Worm (Caenorhabditis elegans) whole organism, young adult: ENCODE measurements around the gene W03F9.9.

Experiments used
- B0261.1 ChIP-seq: sonication (generic microtip); optimal IDR thresholded peaks from 2 replicates; lab custom pipeline; 2016; ENCODE audit warnings: mild to moderate bottlenecking, missing genetic modification characterization, moderate library complexity, missing compliant biosample characterization
- B0336.3 ChIP-seq: fragments of 200-800 bp; sonication (Bioruptor generic); IDR thresholded peaks from 2 replicates; pipeline ENCODE4 v1.3.6; 2022; ENCODE audit warnings: missing genetic modification characterization, missing compliant biosample characterization
- C17E4.6 ChIP-seq: fragments of 200-800 bp; sonication (Bioruptor generic); IDR thresholded peaks from 2 replicates; pipeline ENCODE4 v1.3.6; 2022; ENCODE audit warnings: missing genetic modification reagents, missing genetic modification characterization, missing compliant biosample characterization
- D2030.7 ChIP-seq: fragments of 200-800 bp; sonication (Bioruptor generic); IDR thresholded peaks from 2 replicates; pipeline ENCODE4 v1.3.6; 2022; ENCODE audit warnings: missing genetic modification reagents, missing genetic modification characterization, missing compliant biosample characterization
- F33H1.4 ChIP-seq: fragments of 200-800 bp; sonication (Bioruptor generic); IDR thresholded peaks from 2 replicates; pipeline ENCODE4 v1.3.6; 2022; ENCODE audit warnings: missing genetic modification reagents, missing genetic modification characterization, missing compliant biosample characterization
- F39B2.1 ChIP-seq: fragments of 200-800 bp; sonication (Bioruptor generic); IDR thresholded peaks from 2 replicates; pipeline ENCODE4 v1.3.6; 2022; ENCODE audit warnings: missing genetic modification reagents, missing genetic modification characterization, missing compliant biosample characterization
- F49E8.2 ChIP-seq: sonication (generic microtip); optimal IDR thresholded peaks from 3 replicates; lab custom pipeline; 2017; ENCODE audit warnings: missing genetic modification characterization, mild to moderate bottlenecking, missing compliant biosample characterization, antibody characterized with exemption, moderate library complexity; ENCODE audit not compliant: insufficient read depth
- F52B5.7 ChIP-seq: sonication (generic microtip); optimal IDR thresholded peaks from 2 replicates; lab custom pipeline; 2016; ENCODE audit warnings: mild to moderate bottlenecking, missing genetic modification characterization, missing compliant biosample characterization
- F57C9.4 ChIP-seq: sonication (generic microtip); optimal IDR thresholded peaks from 2 replicates; lab custom pipeline; 2017; ENCODE audit warnings: mild to moderate bottlenecking, missing genetic modification characterization, missing compliant biosample characterization
- Y53G8AR.9 ChIP-seq: fragments of 200-800 bp; sonication (Bioruptor generic); conservative IDR thresholded peaks from 2 replicates; pipeline ENCODE4 v1.3.6; 2022; ENCODE audit warnings: missing genetic modification reagents, missing genetic modification characterization, missing compliant biosample characterization
- akir-1 ChIP-seq: fragments of 200-800 bp; sonication (Bioruptor generic); optimal IDR thresholded peaks from 2 replicates; lab custom pipeline; 2018; ENCODE audit warnings: mild to moderate bottlenecking, missing genetic modification characterization, moderate library complexity, missing compliant biosample characterization
- bed-1 ChIP-seq: fragments of 200-800 bp; sonication (Bioruptor generic); IDR thresholded peaks from 2 replicates; pipeline ENCODE4 v1.3.6; 2022; ENCODE audit warnings: missing genetic modification reagents, missing genetic modification characterization, missing compliant biosample characterization
- cebp-2 ChIP-seq: fragments of 200-800 bp; sonication (Bioruptor generic); IDR thresholded peaks from 2 replicates; pipeline ENCODE4 v1.3.6; 2022; ENCODE audit warnings: missing genetic modification characterization, missing compliant biosample characterization
- ceh-100 ChIP-seq: fragments of 200-800 bp; sonication (Bioruptor generic); IDR thresholded peaks from 2 replicates; pipeline ENCODE4 v1.3.6; 2022; ENCODE audit warnings: missing genetic modification reagents, missing genetic modification characterization, missing compliant biosample characterization
- ceh-27 ChIP-seq: fragments of 200-800 bp; sonication (Bioruptor generic); optimal IDR thresholded peaks from 2 replicates; lab custom pipeline; 2018; ENCODE audit warnings: mild to moderate bottlenecking, missing genetic modification characterization, moderate library complexity, missing compliant biosample characterization
- chd-7 ChIP-seq: sonication (generic microtip); optimal IDR thresholded peaks from 2 replicates; lab custom pipeline; 2016; ENCODE audit warnings: mild to moderate bottlenecking, missing genetic modification characterization, moderate library complexity, missing compliant biosample characterization
- die-1 ChIP-seq: sonication (generic microtip); optimal IDR thresholded peaks from 2 replicates; lab custom pipeline; 2016; ENCODE audit warnings: missing genotype, mild to moderate bottlenecking, missing genetic modification characterization, missing compliant biosample characterization
- egl-44 ChIP-seq: fragments of 200-800 bp; sonication (Bioruptor generic); IDR thresholded peaks from 2 replicates; pipeline ENCODE4 v1.3.6; 2022; ENCODE audit warnings: missing genetic modification reagents, missing genetic modification characterization, missing compliant biosample characterization
- egrh-3 ChIP-seq: fragments of 200-800 bp; sonication (Bioruptor generic); IDR thresholded peaks from 2 replicates; pipeline ENCODE4 v1.3.6; 2022; ENCODE audit warnings: missing genetic modification reagents, missing genetic modification characterization, missing compliant biosample characterization
- gei-17 ChIP-seq: fragments of 200-800 bp; sonication (Bioruptor generic); optimal IDR thresholded peaks from 2 replicates; lab custom pipeline; 2018; ENCODE audit warnings: mild to moderate bottlenecking, missing genetic modification characterization, missing compliant biosample characterization
- him-1 ChIP-seq: sonication (generic microtip); optimal IDR thresholded peaks from 2 replicates; lab custom pipeline; 2016; ENCODE audit warnings: missing genotype, missing genetic modification reagents, missing genetic modification characterization, missing compliant biosample characterization
- hmg-1.2 ChIP-seq: fragments of 200-800 bp; sonication (Bioruptor generic); IDR thresholded peaks from 2 replicates; pipeline ENCODE4 v1.3.6; 2022; ENCODE audit warnings: missing genetic modification reagents, missing genetic modification characterization, missing compliant biosample characterization
- hmg-20 ChIP-seq: fragments of 200-800 bp; sonication (Bioruptor generic); IDR thresholded peaks from 2 replicates; pipeline ENCODE4 v1.3.6; 2022; ENCODE audit warnings: missing genetic modification reagents, missing genetic modification characterization, missing compliant biosample characterization
- madf-10 ChIP-seq: sonication (generic microtip); optimal IDR thresholded peaks from 2 replicates; lab custom pipeline; 2016; ENCODE audit warnings: mild to moderate bottlenecking, missing genetic modification characterization, missing compliant biosample characterization
- madf-3 ChIP-seq: fragments of 200-800 bp; sonication (Bioruptor generic); IDR thresholded peaks from 2 replicates; pipeline ENCODE4 v1.3.6; 2022; ENCODE audit warnings: missing genetic modification reagents, missing genetic modification characterization, missing compliant biosample characterization
- madf-6 ChIP-seq: fragments of 200-800 bp; sonication (Bioruptor generic); IDR thresholded peaks from 2 replicates; pipeline ENCODE4 v1.3.6; 2022; ENCODE audit warnings: missing genetic modification reagents, missing genetic modification characterization, missing compliant biosample characterization
- mel-28 ChIP-seq: sonication (generic microtip); optimal IDR thresholded peaks from 2 replicates; lab custom pipeline; 2016; ENCODE audit warnings: borderline replicate concordance, mild to moderate bottlenecking, missing genetic modification characterization, missing compliant biosample characterization
- mes-4 ChIP-seq: sonication (generic microtip); optimal IDR thresholded peaks from 2 replicates; lab custom pipeline; 2016; ENCODE audit warnings: missing genotype, missing genetic modification characterization, missing compliant biosample characterization
- mxl-1 ChIP-seq: sonication (generic microtip); optimal IDR thresholded peaks from 2 replicates; lab custom pipeline; 2016; ENCODE audit warnings: missing genetic modification characterization, missing compliant biosample characterization
- nfyb-1 ChIP-seq: fragments of 200-800 bp; sonication (Bioruptor generic); IDR thresholded peaks from 2 replicates; pipeline ENCODE4 v1.3.6; 2022; ENCODE audit warnings: missing genetic modification reagents, missing genetic modification characterization, missing compliant biosample characterization
- nhr-90 ChIP-seq: sonication (generic microtip); optimal IDR thresholded peaks from 2 replicates; lab custom pipeline; 2016; ENCODE audit warnings: missing genotype, mild to moderate bottlenecking, missing genetic modification characterization, missing compliant biosample characterization
- rec-8 ChIP-seq, 2 experiments: sonication (generic microtip); optimal IDR thresholded peaks; 2 replicates each; lab custom pipeline; 2016; ENCODE audit warnings: mild to moderate bottlenecking in 2 of 2, missing genetic modification characterization in 2 of 2, missing genetic modification reagents in 2 of 2, missing genotype in 2 of 2, missing biosample characterization in 1 of 2, missing compliant biosample characterization in 1 of 2, moderate library complexity in 1 of 2
- sea-2 ChIP-seq: fragments of 200-800 bp; sonication (Bioruptor generic); IDR thresholded peaks from 2 replicates; pipeline ENCODE4 v1.3.6; 2022; ENCODE audit warnings: missing genetic modification characterization, missing compliant biosample characterization
- snpc-1.1 ChIP-seq: sonication (generic microtip); optimal IDR thresholded peaks from 2 replicates; lab custom pipeline; 2017; ENCODE audit warnings: missing genetic modification characterization, mild to moderate bottlenecking, missing compliant biosample characterization, antibody characterized with exemption, moderate library complexity, missing genotype, missing genetic modification reagents; ENCODE audit not compliant: insufficient read depth
- snpc-1.3 ChIP-seq: sonication (generic microtip); optimal IDR thresholded peaks from 2 replicates; lab custom pipeline; 2017; ENCODE audit warnings: missing genetic modification characterization, mild to moderate bottlenecking, missing compliant biosample characterization, antibody characterized with exemption, moderate library complexity, missing genotype, missing genetic modification reagents; ENCODE audit not compliant: insufficient read depth
- snpc-3.4 ChIP-seq: sonication (generic microtip); optimal IDR thresholded peaks from 2 replicates; lab custom pipeline; 2017; ENCODE audit warnings: missing genetic modification characterization, mild to moderate bottlenecking, missing compliant biosample characterization, antibody characterized with exemption, moderate library complexity, missing genotype, missing genetic modification reagents
- sptf-2 ChIP-seq: fragments of 200-800 bp; sonication (Bioruptor generic); optimal IDR thresholded peaks from 2 replicates; lab custom pipeline; 2018; ENCODE audit warnings: mild to moderate bottlenecking, missing genetic modification characterization, missing compliant biosample characterization
- tbp1 ChIP-seq: fragments of 200-800 bp; sonication (Bioruptor generic); optimal IDR thresholded peaks from 2 replicates; lab custom pipeline; 2018; ENCODE audit warnings: mild to moderate bottlenecking, missing genetic modification characterization, missing compliant biosample characterization
- tlf-1 ChIP-seq: fragments of 200-800 bp; sonication (Bioruptor generic); optimal IDR thresholded peaks from 2 replicates; lab custom pipeline; 2018; ENCODE audit warnings: mild to moderate bottlenecking, missing genetic modification characterization, missing compliant biosample characterization
- unc-130 ChIP-seq: sonication (generic microtip); optimal IDR thresholded peaks from 2 replicates; lab custom pipeline; 2016; ENCODE audit warnings: missing genetic modification reagents, missing genetic modification characterization, missing compliant biosample characterization
- xnd-1 ChIP-seq: sonication (generic microtip); optimal IDR thresholded peaks from 2 replicates; lab custom pipeline; 2016; ENCODE audit warnings: missing genotype, missing genetic modification reagents, missing genetic modification characterization, missing compliant biosample characterization
- zfh-2 ChIP-seq: fragments of 200-800 bp; sonication (Bioruptor generic); conservative IDR thresholded peaks from 2 replicates; pipeline ENCODE4 v1.3.6; 2022; ENCODE audit warnings: missing genetic modification reagents, missing genetic modification characterization, missing compliant biosample characterization
- zim-3 ChIP-seq: sonication (generic microtip); optimal IDR thresholded peaks from 2 replicates; lab custom pipeline; 2017; ENCODE audit warnings: mild to moderate bottlenecking, missing genetic modification characterization, moderate library complexity, missing compliant biosample characterization
- ztf-25 ChIP-seq: fragments of 200-800 bp; sonication (Bioruptor generic); IDR thresholded peaks from 2 replicates; pipeline ENCODE4 v1.3.6; 2022; ENCODE audit warnings: missing genetic modification reagents, missing genetic modification characterization, missing compliant biosample characterization
- ztf-26 ChIP-seq: sonication (generic microtip); optimal IDR thresholded peaks from 2 replicates; lab custom pipeline; 2017; ENCODE audit warnings: missing genetic modification characterization, missing compliant biosample characterization
- ztf-28 ChIP-seq: fragments of 200-800 bp; sonication (Bioruptor generic); IDR thresholded peaks from 2 replicates; pipeline ENCODE4 v1.3.6; 2022; ENCODE audit warnings: missing genetic modification reagents, missing genetic modification characterization, missing compliant biosample characterization
- ztf-6 ChIP-seq: fragments of 200-800 bp; sonication (Bioruptor generic); IDR thresholded peaks from 2 replicates; pipeline ENCODE4 v1.3.6; 2022; ENCODE audit warnings: missing genetic modification reagents, missing genetic modification characterization, missing compliant biosample characterization

Gene W03F9.9

DNA sequence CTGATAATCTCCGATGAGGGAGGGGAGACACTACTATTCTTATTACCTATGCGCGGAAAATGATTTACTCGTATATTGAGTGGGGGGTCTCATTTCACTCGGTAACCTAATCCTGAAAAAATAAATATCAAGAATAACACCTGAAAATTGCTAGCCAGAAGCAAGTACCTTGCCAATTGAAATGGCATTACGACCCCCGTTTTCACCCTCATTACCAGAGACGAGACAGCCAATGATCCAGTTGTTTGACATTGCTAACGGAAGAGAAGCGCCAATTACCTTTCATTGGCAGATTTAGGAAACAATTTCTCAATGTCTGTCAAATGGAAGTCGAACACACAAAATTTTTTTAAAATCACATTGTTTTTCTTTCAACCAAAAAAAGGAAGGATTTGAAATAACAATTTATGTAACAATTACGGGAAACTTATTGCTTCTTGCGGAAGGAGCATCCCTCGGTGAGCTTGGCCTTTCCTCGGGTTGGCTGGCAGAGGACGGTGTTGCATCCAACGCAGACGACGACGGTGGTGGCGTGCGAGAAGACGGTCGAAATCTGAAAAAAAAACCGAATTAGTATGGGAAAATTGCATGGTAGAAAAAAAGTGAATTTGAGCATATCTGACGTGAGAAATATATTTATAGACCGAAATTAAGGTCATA, 35.5 kb upstream of the W03F9.9 start (continued):
- TF ChIP-seq gei-17 (GFP tag; lab: Kevin White, UChicago) (no peak), F33H1.4 (GFP tag; lab: Robert Waterston, UW) (no peak), snpc-3.4 (peak; percentile 19), D2030.7 (GFP tag; lab: Robert Waterston, UW) (peak; percentile 27; the same call in 1 of the 2 replicates), zim-3 (tag; lab: Kevin White, UChicago) (peak; percentile 61), madf-6 (peak; percentile 81), tbp1 (GFP tag; lab: Kevin White, UChicago) (peak; percentile 41), mxl-1 (no peak), egrh-3 (no peak), ztf-25 (GFP tag; lab: Robert Waterston, UW) (no peak), rec-8 (tag; optimal IDR thresholded peaks at IDR 0.05; lab: Kevin White, UChicago) (no peak), F39B2.1 (GFP tag; lab: Robert Waterston, UW) (peak; percentile 74), tlf-1 (GFP tag; lab: Kevin White, UChicago) (peak; percentile 12), ceh-27 (GFP tag; lab: Kevin White, UChicago) (no peak), ceh-100 (peak; percentile 46), chd-7 (tag; lab: Kevin White, UChicago) (no peak), B0336.3 (GFP tag; lab: Robert Waterston, UW) (peak; percentile 95), sea-2 (no peak), egl-44 (GFP tag; lab: Robert Waterston, UW) (peak; percentile 51; the same call in 1 of the 2 replicates), F57C9.4 (tag; lab: Kevin White, UChicago) (no peak), B0261.1 (tag; lab: Kevin White, UChicago) (no peak), ztf-6 (GFP tag; lab: Robert Waterston, UW) (no peak), snpc-1.3 (peak; percentile 34), him-1 (tag; lab: Kevin White, UChicago) (no peak), mel-28 (tag; lab: Kevin White, UChicago) (no peak), xnd-1 (tag; lab: Kevin White, UChicago) (no peak), madf-3 (peak; percentile 47; the same call in 1 of the 2 replicates), sptf-2 (GFP tag; lab: Kevin White, UChicago) (no peak), unc-130 (peak; percentile 28), nfyb-1 (0 out of 2 replicates have a peak, but pooled peaks have one; percentile 33), madf-10 (tag; lab: Kevin White, UChicago) (no peak), mes-4 (tag; lab: Kevin White, UChicago) (no peak), C17E4.6 (GFP tag; lab: Robert Waterston, UW) (no peak), ztf-28 (GFP tag; lab: Robert Waterston, UW) (no peak), snpc-1.1 (tag; lab: Kevin White, UChicago) (peak; percentile 7), hmg-20 (GFP tag; lab: Robert Waterston, UW) (0 out of 2 replicates have a peak, but pooled peaks have one; percentile 6), cebp-2 (GFP tag; lab: Robert Waterston, UW) (0 out of 2 replicates have a peak, but pooled peaks have one; percentile 60), F52B5.7 (no peak), bed-1 (GFP tag; lab: Robert Waterston, UW) (no peak), nhr-90 (tag; lab: Kevin White, UChicago) (no peak), zfh-2 (GFP tag; lab: Robert Waterston, UW) (peak; percentile 52), ztf-26 (no peak), hmg-1.2 (GFP tag; lab: Robert Waterston, UW) (peak; percentile 44), akir-1 (GFP tag; lab: Kevin White, UChicago) (no peak), die-1 (tag; lab: Kevin White, UChicago) (peak; percentile 6), Y53G8AR.9 (GFP tag; lab: Robert Waterston, UW) (peak; percentile 81), F49E8.2 (tag; lab: Kevin White, UChicago) (peak; percentile 91)
